Fruit fly (Drosophila melanogaster): ENCODE measurements around the gene FoxP.

FoxP gene

dm6 chr3R:9756187-9756586, 25.5 kb upstream of the FoxP start, which contains the start of the genes Alg12 and Rpt3R (continued):
- TF ChIP-seq E2f2 (GFP tag; IDR thresholded peaks at IDR 0.05) (peak; percentile 70), trh (GFP tag; optimal IDR thresholded peaks at IDR 0.05) (no peak), stwl (tag; optimal IDR thresholded peaks at IDR 0.05) (peak; percentile 29), Gug (GFP tag; IDR thresholded peaks at IDR 0.05) (no peak), B-H2 (GFP tag; optimal IDR thresholded peaks at IDR 0.05) (no peak), Hmx (GFP tag; optimal IDR thresholded peaks at IDR 0.05) (no peak), kah (GFP tag; optimal IDR thresholded peaks at IDR 0.05) (peak; percentile 94), CG18764 (GFP tag; optimal IDR thresholded peaks at IDR 0.05) (no peak), CG14667 (GFP tag; IDR thresholded peaks at IDR 0.05) (no peak), CG6254 (GFP tag; optimal IDR thresholded peaks at IDR 0.05) (no peak), fd102C (GFP tag; optimal IDR thresholded peaks at IDR 0.05) (no peak), nerfin-2 (GFP tag; IDR thresholded peaks at IDR 0.05; ENCODE audit: partially characterized antibody) (no peak), CG6689 (GFP tag; IDR thresholded peaks at IDR 0.05) (no peak), Meics (GFP tag; optimal IDR thresholded peaks at IDR 0.05) (no peak), sug (tag; optimal IDR thresholded peaks at IDR 0.05) (no peak), sob (GFP tag; IDR thresholded peaks at IDR 0.05) (no peak), ssp (GFP tag; IDR thresholded peaks at IDR 0.05) (no peak), CG3163 (GFP tag; optimal IDR thresholded peaks at IDR 0.05) (no peak), CG11247 (GFP tag; IDR thresholded peaks at IDR 0.05) (no peak), fru (optimal IDR thresholded peaks at IDR 0.05) (no peak), CG7928 (GFP tag; optimal IDR thresholded peaks at IDR 0.05) (no peak), scrt (GFP tag; optimal IDR thresholded peaks at IDR 0.05) (peak; percentile 95), CHES-1-like (GFP tag; optimal IDR thresholded peaks at IDR 0.05) (no peak), unpg (GFP tag; optimal IDR thresholded peaks at IDR 0.05) (no peak), CG10462 (GFP tag; optimal IDR thresholded peaks at IDR 0.05) (no peak), wek (GFP tag; optimal IDR thresholded peaks at IDR 0.05) (no peak), Scr (GFP tag; IDR thresholded peaks at IDR 0.05; ENCODE audit: partially characterized antibody) (peak; percentile 67), CG18011 (GFP tag; optimal IDR thresholded peaks at IDR 0.05) (no peak), seq (GFP tag; IDR thresholded peaks at IDR 0.05) (no peak), CG14710 (tag; optimal IDR thresholded peaks at IDR 0.05) (peak; percentile 39), Bgb (GFP tag; IDR thresholded peaks at IDR 0.05; ENCODE audit: partially characterized antibody) (peak; percentile 35; the same call in 1 of the 2 replicates), CG10565 (GFP tag; optimal IDR thresholded peaks at IDR 0.05) (no peak), jigr1 (GFP tag; IDR thresholded peaks at IDR 0.05) (no peak), Fer3 (tag; optimal IDR thresholded peaks at IDR 0.05) (no peak), ATbp (GFP tag; optimal IDR thresholded peaks at IDR 0.05) (no peak), Doc2 (GFP tag; IDR thresholded peaks at IDR 0.05) (no peak), Sox102F (GFP tag; optimal IDR thresholded peaks at IDR 0.05) (no peak), luna (GFP tag; optimal IDR thresholded peaks at IDR 0.05) (no peak), CG8089 (GFP tag; optimal IDR thresholded peaks at IDR 0.05) (no peak), CG11504 (tag; optimal IDR thresholded peaks at IDR 0.05) (no peak), CG11456 (GFP tag; IDR thresholded peaks at IDR 0.05) (no peak), dati (GFP tag; IDR thresholded peaks at IDR 0.05) (no peak), CG7372 (GFP tag; IDR thresholded peaks at IDR 0.05) (no peak), da (GFP tag; optimal IDR thresholded peaks at IDR 0.05) (no peak), CG10431 (GFP tag; optimal IDR thresholded peaks at IDR 0.05) (no peak), ara (GFP tag; IDR thresholded peaks at IDR 0.05) (no peak), Dref (GFP tag; IDR thresholded peaks at IDR 0.05) (peak; percentile 58), dmrt99B (tag; optimal IDR thresholded peaks at IDR 0.05) (no peak), chif (GFP tag; optimal IDR thresholded peaks at IDR 0.05) (no peak), cato (GFP tag; optimal IDR thresholded peaks at IDR 0.05; ENCODE audit: borderline replicate concordance) (no peak), NfI (GFP tag; optimal IDR thresholded peaks at IDR 0.05) (no peak), schlank (tag; optimal IDR thresholded peaks at IDR 0.05) (no peak)
